Fruit fly (Drosophila melanogaster) whole organism, embryonic: Measurements from ENCODE around the gene sowi.

ENCODE experiments used
- Awh ChIP-seq: fragments of 200-800 bp; sonication (Bioruptor generic); IDR thresholded peaks from 2 replicates; pipeline ENCODE4, ENCODE4 v1.3.6; 2022; ENCODE audit warnings: missing biosample characterization, missing genetic modification characterization
- CG10209 ChIP-seq: fragments of 200-800 bp; sonication (Bioruptor generic); optimal IDR thresholded peaks from 3 replicates; lab custom pipeline; 2017; ENCODE audit warnings: missing biosample characterization, mild to moderate bottlenecking, missing genetic modification characterization, missing genetic modification reagents
- CG10431 ChIP-seq: fragments of 200-800 bp; sonication (Bioruptor generic); optimal IDR thresholded peaks from 3 replicates; lab custom pipeline; 2018; ENCODE audit warnings: missing biosample characterization, mild to moderate bottlenecking, missing genetic modification characterization
- CG1233 ChIP-seq: fragments of 200-800 bp; sonication (Bioruptor generic); optimal IDR thresholded peaks from 4 replicates; lab custom pipeline; 2018; ENCODE audit warnings: missing biosample characterization, mild to moderate bottlenecking, missing genetic modification characterization
- CG12769 ChIP-seq: fragments of 200-800 bp; sonication (Bioruptor generic); optimal IDR thresholded peaks from 2 replicates; lab custom pipeline; 2019; ENCODE audit warnings: missing biosample characterization, mild to moderate bottlenecking, missing genetic modification characterization, moderate library complexity
- CG14965 ChIP-seq: fragments of 200-800 bp; sonication (Bioruptor generic); optimal IDR thresholded peaks from 2 replicates; lab custom pipeline; 2016; ENCODE audit warnings: missing biosample characterization, missing genetic modification characterization, borderline replicate concordance
- CG1603 ChIP-seq: fragments of 200-800 bp; sonication (Bioruptor generic); optimal IDR thresholded peaks from 2 replicates; lab custom pipeline; 2019; ENCODE audit warnings: missing biosample characterization, mild to moderate bottlenecking, missing genetic modification characterization, moderate library complexity
- CG17361 ChIP-seq: fragments of 200-800 bp; sonication (Bioruptor generic); IDR thresholded peaks from 3 replicates; pipeline ENCODE4 v1.3.6; 2022; ENCODE audit warnings: missing biosample characterization, missing genetic modification characterization
- CG2199 ChIP-seq: fragments of 200-800 bp; sonication (Bioruptor generic); IDR thresholded peaks from 3 replicates; pipeline ENCODE4 v1.3.6; 2022; ENCODE audit warnings: missing biosample characterization, missing genetic modification characterization
- CG43689 ChIP-seq: fragments of 200-800 bp; sonication (Bioruptor generic); IDR thresholded peaks from 2 replicates; pipeline ENCODE4 v1.3.6; 2022; ENCODE audit warnings: missing biosample characterization, missing genetic modification characterization
- CG5180 ChIP-seq: fragments of 200-800 bp; sonication (Bioruptor generic); optimal IDR thresholded peaks from 3 replicates; lab custom pipeline; 2017; ENCODE audit warnings: missing biosample characterization, missing genetic modification characterization, mild to moderate bottlenecking, moderate library complexity, missing genetic modification reagents
- CG6813 ChIP-seq: fragments of 200-800 bp; sonication (Bioruptor generic); optimal IDR thresholded peaks from 2 replicates; lab custom pipeline; 2017; ENCODE audit warnings: missing biosample characterization, missing genetic modification characterization, mild to moderate bottlenecking, moderate library complexity, missing genetic modification reagents
- CG6854 ChIP-seq: fragments of 200-800 bp; sonication (Bioruptor generic); optimal IDR thresholded peaks from 3 replicates; lab custom pipeline; 2017; ENCODE audit warnings: missing biosample characterization, mild to moderate bottlenecking, missing genetic modification characterization
- CG8290 ChIP-seq, 3 experiments: fragments of 200-800 bp; sonication (Bioruptor generic); optimal IDR thresholded peaks; 2 replicates each; lab custom pipeline; 2016 to 2019; ENCODE audit warnings: missing biosample characterization in 3 of 3, missing genetic modification characterization in 3 of 3, mild to moderate bottlenecking in 2 of 3, moderate library complexity in 1 of 3
- CG8359 ChIP-seq: fragments of 200-800 bp; sonication (Bioruptor generic); optimal IDR thresholded peaks from 2 replicates; lab custom pipeline; 2017; ENCODE audit warnings: missing biosample characterization, mild to moderate bottlenecking, missing genetic modification characterization, borderline replicate concordance
- CTCF ChIP-seq: fragments of 200-800 bp; sonication (Bioruptor generic); optimal IDR thresholded peaks from 2 replicates; lab custom pipeline; 2017; ENCODE audit warnings: missing biosample characterization, mild to moderate bottlenecking, missing genetic modification characterization, moderate library complexity
- D ChIP-seq, 2 experiments: fragments of 200-800 bp in 1 of 2; fragments of >200 bp in 1 of 2; sonication (Bioruptor generic) in 1 of 2; optimal IDR thresholded peaks; 2 replicates in 1 of 2; 3 replicates in 1 of 2; lab custom pipeline; 2017; ENCODE audit warnings: mild to moderate bottlenecking in 1 of 2, missing biosample characterization in 1 of 2, missing genetic modification characterization in 1 of 2, missing genetic modification reagents in 1 of 2
- Dip3 ChIP-seq: fragments of 200-800 bp; sonication (Bioruptor generic); optimal IDR thresholded peaks from 3 replicates; lab custom pipeline; 2016; ENCODE audit warnings: missing biosample characterization, missing genetic modification characterization
- HLHmδ ChIP-seq: fragments of 200-800 bp; sonication (Bioruptor generic); optimal IDR thresholded peaks from 2 replicates; lab custom pipeline; 2018; ENCODE audit warnings: missing biosample characterization, mild to moderate bottlenecking, missing genetic modification characterization, moderate library complexity
- Jarid2 ChIP-seq: fragments of 200-800 bp; sonication (Bioruptor generic); optimal IDR thresholded peaks from 3 replicates; lab custom pipeline; 2017; ENCODE audit warnings: mild to moderate bottlenecking, missing biosample characterization, missing genetic modification reagents, missing genetic modification characterization
- Kr ChIP-seq: fragments of 200-800 bp; sonication (Bioruptor generic); optimal IDR thresholded peaks from 2 replicates; lab custom pipeline; 2017; ENCODE audit warnings: missing biosample characterization, mild to moderate bottlenecking, missing genetic modification characterization
- Lhr ChIP-seq: fragments of 200-800 bp; sonication (Bioruptor generic); optimal IDR thresholded peaks from 3 replicates; lab custom pipeline; 2017; ENCODE audit warnings: mild to moderate bottlenecking, missing biosample characterization, missing genetic modification reagents, missing genetic modification characterization
- Meics ChIP-seq: fragments of 200-800 bp; sonication (Bioruptor generic); optimal IDR thresholded peaks from 2 replicates; lab custom pipeline; 2017; ENCODE audit warnings: missing biosample characterization, mild to moderate bottlenecking, missing genetic modification characterization
- NfI ChIP-seq: fragments of 200-800 bp; sonication (Bioruptor generic); optimal IDR thresholded peaks from 3 replicates; lab custom pipeline; 2018; ENCODE audit warnings: missing biosample characterization, mild to moderate bottlenecking, missing genetic modification characterization, moderate library complexity
- ac ChIP-seq: fragments of 200-800 bp; sonication (Bioruptor generic); optimal IDR thresholded peaks from 3 replicates; lab custom pipeline; 2017; ENCODE audit warnings: missing biosample characterization, mild to moderate bottlenecking, missing genetic modification characterization
- bab2 ChIP-seq: fragments of 200-800 bp; sonication (Bioruptor generic); optimal IDR thresholded peaks from 2 replicates; lab custom pipeline; 2016; ENCODE audit warnings: missing biosample characterization, missing genetic modification characterization
- cas ChIP-seq: fragments of 200-800 bp; sonication (Bioruptor generic); IDR thresholded peaks from 2 replicates; pipeline ENCODE4 v1.3.6; 2022; ENCODE audit warnings: missing biosample characterization, missing genetic modification characterization
- corto ChIP-seq: fragments of 200-800 bp; sonication (Bioruptor generic); optimal IDR thresholded peaks from 2 replicates; lab custom pipeline; 2016; ENCODE audit warnings: missing biosample characterization, mild to moderate bottlenecking, missing genetic modification characterization, moderate library complexity
- crol ChIP-seq: fragments of 200-800 bp; sonication (Bioruptor generic); IDR thresholded peaks from 2 replicates; pipeline ENCODE4 v1.3.6; 2022; ENCODE audit warnings: missing biosample characterization, missing genetic modification characterization
- dysf ChIP-seq: fragments of 200-800 bp; sonication (Bioruptor generic); IDR thresholded peaks from 3 replicates; pipeline ENCODE4 v1.3.6; 2022; ENCODE audit warnings: missing biosample characterization, missing genetic modification characterization
- ewg ChIP-seq: fragments of 200-800 bp; sonication (Bioruptor generic); optimal IDR thresholded peaks from 3 replicates; lab custom pipeline; 2017; ENCODE audit warnings: mild to moderate bottlenecking, missing biosample characterization, missing genetic modification reagents, missing genetic modification characterization
- fd64A ChIP-seq: fragments of 200-800 bp; sonication (Bioruptor generic); optimal IDR thresholded peaks from 3 replicates; lab custom pipeline; 2018; ENCODE audit warnings: missing biosample characterization, mild to moderate bottlenecking, missing genetic modification characterization
- fru ChIP-seq: fragments of >200 bp; optimal IDR thresholded peaks from 2 replicates; lab custom pipeline; 2017
- gro ChIP-seq: fragments of 200-800 bp; sonication (Bioruptor generic); optimal IDR thresholded peaks from 2 replicates; lab custom pipeline; 2016; ENCODE audit warnings: missing biosample characterization, missing genetic modification characterization
- hkb ChIP-seq, 2 experiments: fragments of 200-800 bp in 1 of 2; fragments of >200 bp in 1 of 2; sonication (Bioruptor generic) in 1 of 2; IDR thresholded peaks in 1 of 2; optimal IDR thresholded peaks in 1 of 2; 2 replicates each; pipeline versions ENCODE4 v1.3.6 to Lab custom; 2017 to 2022; ENCODE audit warnings: missing biosample characterization in 1 of 2, missing genetic modification characterization in 1 of 2
- hth ChIP-seq: fragments of >200 bp; optimal IDR thresholded peaks from 2 replicates; lab custom pipeline; 2017; ENCODE audit warnings: inconsistent platforms
- kni ChIP-seq: fragments of 200-800 bp; sonication (Bioruptor generic); optimal IDR thresholded peaks from 3 replicates; lab custom pipeline; 2017; ENCODE audit warnings: mild to moderate bottlenecking, missing biosample characterization, missing genetic modification reagents, missing genetic modification characterization
- knrl ChIP-seq: fragments of 200-800 bp; sonication (Bioruptor generic); IDR thresholded peaks from 3 replicates; pipeline ENCODE4 v1.3.6; 2022; ENCODE audit warnings: missing biosample characterization, missing genetic modification characterization; ENCODE audit not compliant: partially characterized antibody
- mam ChIP-seq: fragments of 200-800 bp; sonication (Bioruptor generic); optimal IDR thresholded peaks from 3 replicates; lab custom pipeline; 2016; ENCODE audit warnings: missing biosample characterization, missing genetic modification characterization
- pan ChIP-seq, 4 experiments: fragments of >200 bp in 3 of 4; fragments of 200-800 bp in 1 of 4; sonication (Bioruptor generic) in 1 of 4; optimal IDR thresholded peaks in 3 of 4; IDR thresholded peaks in 1 of 4; 2 replicates each; pipeline versions ENCODE4 v1.3.6 to Lab custom; 2017 to 2022; ENCODE audit warnings: missing biosample characterization in 2 of 4, missing genetic modification characterization in 2 of 4, mixed read lengths in 1 of 4
- sc ChIP-seq, 3 experiments: fragments of >200 bp in 2 of 3; fragments of 200-800 bp in 1 of 3; sonication (Bioruptor generic) in 1 of 3; optimal IDR thresholded peaks; 2 replicates in 2 of 3; 3 replicates in 1 of 3; lab custom pipeline; 2017; ENCODE audit warnings: mild to moderate bottlenecking in 1 of 3, missing biosample characterization in 1 of 3, missing genetic modification characterization in 1 of 3, missing genetic modification reagents in 1 of 3
- sisA ChIP-seq: fragments of 200-800 bp; sonication (Bioruptor generic); IDR thresholded peaks from 2 replicates; pipeline ENCODE4 v1.3.6; 2022; ENCODE audit warnings: missing biosample characterization, missing genetic modification characterization
- slou ChIP-seq: fragments of 200-800 bp; sonication (Bioruptor generic); optimal IDR thresholded peaks from 3 replicates; lab custom pipeline; 2016; ENCODE audit warnings: missing biosample characterization, missing genetic modification characterization
- sug ChIP-seq: fragments of 200-800 bp; optimal IDR thresholded peaks from 2 replicates; lab custom pipeline; 2019; ENCODE audit warnings: missing biosample characterization, mild to moderate bottlenecking, missing genetic modification characterization, moderate library complexity
- ttk ChIP-seq: fragments of 200-800 bp; sonication (Bioruptor generic); IDR thresholded peaks from 2 replicates; pipeline ENCODE4 v2.1.2; 2022; ENCODE audit warnings: missing biosample characterization, missing genetic modification characterization
- unc-4 ChIP-seq: fragments of 200-800 bp; sonication (Bioruptor generic); IDR thresholded peaks from 2 replicates; pipeline ENCODE4 v1.3.6; 2022; ENCODE audit warnings: missing biosample characterization, missing genetic modification characterization; ENCODE audit not compliant: partially characterized antibody
- wor ChIP-seq: fragments of 200-800 bp; sonication (Bioruptor generic); IDR thresholded peaks from 2 replicates; pipeline ENCODE4 v1.3.6; 2022; ENCODE audit warnings: missing biosample characterization, missing genetic modification characterization

Gene sowi

dm6 chr3R:6665117-6665654 lies 37.5 kb upstream of the sowi start (continued):
- TF ChIP-seq gro, result no peak
- TF ChIP-seq hth (lab: Kevin White, UChicago), result no peak
- no peak for TF ChIP-seq CG14965
- peak; percentile 37 for TF ChIP-seq CG12769 (tag; lab: Kevin White, UChicago)
- 0 out of 2 replicates have a peak, but pooled peaks have one; percentile 4 for TF ChIP-seq ttk (GFP tag; lab: Robert Waterston, UW)
- 0 out of 2 replicates have a peak, but pooled peaks have one; percentile 6 for TF ChIP-seq cas (GFP tag; lab: Robert Waterston, UW)
- TF ChIP-seq CG1233 (GFP tag; lab: Kevin White, UChicago), result peak; percentile 31
- no peak for TF ChIP-seq bab2 (GFP tag; lab: Kevin White, UChicago)
- TF ChIP-seq CG10431 (GFP tag; lab: Kevin White, UChicago), result peak; percentile 26
- TF ChIP-seq CG1603 (tag; lab: Kevin White, UChicago), result peak; percentile 67
- TF ChIP-seq dysf (GFP tag; lab: Robert Waterston, UW), result no peak
- TF ChIP-seq Meics (GFP tag; lab: Kevin White, UChicago), result no peak
- TF ChIP-seq crol, result peak; percentile 96
- 0 out of 3 replicates have a peak, but pooled peaks have one; percentile 10 for TF ChIP-seq CG17361
- no peak for TF ChIP-seq hkb (optimal IDR thresholded peaks at IDR 0.05; lab: Kevin White, UChicago)
- 0 out of 2 replicates have a peak, but pooled peaks have one; percentile 41 for TF ChIP-seq hkb (GFP tag; IDR thresholded peaks at IDR 0.05; lab: Robert Waterston, UW)
- no peak for TF ChIP-seq sug
- no peak for TF ChIP-seq CG43689 (GFP tag; lab: Robert Waterston, UW)
- TF ChIP-seq CG5180 (GFP tag; lab: Kevin White, UChicago), result peak; percentile 90
- TF ChIP-seq ac (GFP tag; lab: Kevin White, UChicago), result peak; percentile 59
- no peak for TF ChIP-seq unc-4 (GFP tag; lab: Robert Waterston, UW)
- no peak for TF ChIP-seq wor (GFP tag; lab: Robert Waterston, UW)
- TF ChIP-seq pan (optimal IDR thresholded peaks at IDR 0.05; lab: Kevin White, UChicago), result no peak
- no peak for TF ChIP-seq pan (GFP tag; optimal IDR thresholded peaks at IDR 0.05 in 1 of 2, IDR thresholded peaks at IDR 0.05 in 1 of 2)
- TF ChIP-seq CTCF (GFP tag; lab: Kevin White, UChicago), result peak; percentile 11
- TF ChIP-seq NfI (GFP tag; lab: Kevin White, UChicago), result no peak
- TF ChIP-seq fru (lab: Kevin White, UChicago), result no peak
- no peak for TF ChIP-seq knrl (GFP tag; lab: Robert Waterston, UW)
- TF ChIP-seq kni (GFP tag; lab: Kevin White, UChicago), result peak; percentile 74
- TF ChIP-seq mam (GFP tag; lab: Kevin White, UChicago), result no peak
- 0 out of 3 replicates have a peak, but pooled peaks have one; percentile 51 for TF ChIP-seq CG2199 (GFP tag; lab: Robert Waterston, UW)
- peak; percentile 95 for TF ChIP-seq HLHmδ (GFP tag; lab: Kevin White, UChicago)
- TF ChIP-seq CG6854 (GFP tag; lab: Kevin White, UChicago), result no peak
- no peak for TF ChIP-seq sc (optimal IDR thresholded peaks at IDR 0.05; lab: Kevin White, UChicago)
- peak; percentile 3 for TF ChIP-seq sc (GFP tag; optimal IDR thresholded peaks at IDR 0.05; lab: Kevin White, UChicago)
- TF ChIP-seq CG10209, result peak; percentile 45
- TF ChIP-seq slou (GFP tag; lab: Kevin White, UChicago), result no peak
- TF ChIP-seq sisA (GFP tag; lab: Robert Waterston, UW), result 0 out of 2 replicates have a peak, but pooled peaks have one; percentile 28
- TF ChIP-seq Kr (GFP tag; lab: Kevin White, UChicago), result peak; percentile 57
- peak; percentile 61 for TF ChIP-seq fd64A (GFP tag; lab: Kevin White, UChicago)
- TF ChIP-seq D (optimal IDR thresholded peaks at IDR 0.05; lab: Kevin White, UChicago), result no peak
- TF ChIP-seq D (GFP tag; optimal IDR thresholded peaks at IDR 0.05; lab: Kevin White, UChicago), result peak; percentile 21
- peak; percentile 32 for TF ChIP-seq ewg (GFP tag; lab: Kevin White, UChicago)
- peak; percentile 49 for TF ChIP-seq Lhr (GFP tag; lab: Kevin White, UChicago)
- no peak for TF ChIP-seq corto (GFP tag; lab: Kevin White, UChicago)
- TF ChIP-seq CG6813 (GFP tag; lab: Kevin White, UChicago), result peak; percentile 44
- no peak for TF ChIP-seq Dip3 (GFP tag; lab: Kevin White, UChicago)
- TF ChIP-seq Awh (GFP tag; lab: Robert Waterston, UW), result peak; percentile 27; the same call in 1 of the 2 replicates
- TF ChIP-seq CG8359 (GFP tag; lab: Kevin White, UChicago), result peak; percentile 19
- TF ChIP-seq Jarid2 (GFP tag; lab: Kevin White, UChicago), result peak; percentile 3
- TF ChIP-seq CG8290 (GFP tag; optimal IDR thresholded peaks at IDR 0.05; lab: Kevin White, UChicago), result no peak
- peak in 1 of 2 experiments; percentile 56 for TF ChIP-seq CG8290 (tag; optimal IDR thresholded peaks at IDR 0.05; lab: Kevin White, UChicago)
